Worm (Caenorhabditis elegans) whole organism, L2 larva: ENCODE measurements around the gene cpna-5.

Experiments
- C34F6.9 ChIP-seq: fragments of 150-350 bp; optimal IDR thresholded peaks from 2 replicates; lab custom pipeline; 2014; ENCODE audit warnings: missing biosample characterization, missing genetic modification characterization
- F13H6.1 ChIP-seq: sonication (generic microtip); optimal IDR thresholded peaks from 2 replicates; lab custom pipeline; 2016; ENCODE audit warnings: missing genetic modification characterization, missing compliant biosample characterization
- R02D3.7 ChIP-seq: fragments of 150-350 bp; optimal IDR thresholded peaks from 2 replicates; lab custom pipeline; 2014; ENCODE audit warnings: missing biosample characterization, missing genetic modification characterization
- alr-1 ChIP-seq: fragments of 150-350 bp; optimal IDR thresholded peaks from 2 replicates; lab custom pipeline; 2014; ENCODE audit warnings: missing biosample characterization, missing genetic modification characterization
- ceh-16 ChIP-seq: fragments of 150-350 bp; optimal IDR thresholded peaks from 2 replicates; lab custom pipeline; 2014; ENCODE audit warnings: missing biosample characterization, missing genetic modification characterization
- crh-2 ChIP-seq: sonication (generic microtip); optimal IDR thresholded peaks from 2 replicates; lab custom pipeline; 2017; ENCODE audit warnings: missing biosample characterization, missing genetic modification characterization
- elt-1 ChIP-seq: fragments of 150-350 bp; optimal IDR thresholded peaks from 2 replicates; lab custom pipeline; 2014; ENCODE audit warnings: missing biosample characterization, missing genetic modification characterization
- fos-1 ChIP-seq: fragments of 150-350 bp; optimal IDR thresholded peaks from 2 replicates; lab custom pipeline; 2014; ENCODE audit warnings: missing biosample characterization, missing genetic modification characterization
- lin-13 ChIP-seq: fragments of 150-350 bp; optimal IDR thresholded peaks from 2 replicates; lab custom pipeline; 2014; ENCODE audit warnings: missing biosample characterization, missing genetic modification reagents, missing genetic modification characterization
- lin-39 ChIP-seq: fragments of 150-350 bp; optimal IDR thresholded peaks from 2 replicates; lab custom pipeline; 2014; ENCODE audit warnings: missing biosample characterization, missing genetic modification reagents, missing genetic modification characterization
- lsy-2 ChIP-seq, 2 experiments: fragments of 150-350 bp in 1 of 2; sonication (generic microtip) in 1 of 2; optimal IDR thresholded peaks; 2 replicates each; lab custom pipeline; 2014 to 2017; ENCODE audit warnings: missing biosample characterization in 2 of 2, missing genetic modification characterization in 2 of 2
- mab-5 ChIP-seq: fragments of 150-350 bp; optimal IDR thresholded peaks from 2 replicates; lab custom pipeline; 2014; ENCODE audit warnings: missing biosample characterization, missing genetic modification characterization
- nhr-11 ChIP-seq: fragments of 150-350 bp; optimal IDR thresholded peaks from 2 replicates; lab custom pipeline; 2014; ENCODE audit warnings: missing biosample characterization, missing genetic modification characterization
- nhr-129 ChIP-seq: fragments of 150-350 bp; optimal IDR thresholded peaks from 2 replicates; lab custom pipeline; 2014; ENCODE audit warnings: missing biosample characterization, missing genetic modification characterization
- nhr-21 ChIP-seq: fragments of 150-350 bp; optimal IDR thresholded peaks from 2 replicates; lab custom pipeline; 2014; ENCODE audit warnings: missing biosample characterization, missing genetic modification characterization
- nhr-23 ChIP-seq: fragments of 150-350 bp; optimal IDR thresholded peaks from 2 replicates; lab custom pipeline; 2014; ENCODE audit warnings: missing biosample characterization, missing genetic modification reagents, missing genetic modification characterization
- nhr-237 ChIP-seq: fragments of 150-350 bp; optimal IDR thresholded peaks from 2 replicates; lab custom pipeline; 2014; ENCODE audit warnings: missing biosample characterization, missing genetic modification characterization
- nhr-25 ChIP-seq: fragments of 150-350 bp; sonication (generic microtip); optimal IDR thresholded peaks from 3 replicates; lab custom pipeline; 2014; ENCODE audit warnings: missing biosample characterization, missing genetic modification characterization
- nhr-6 ChIP-seq: fragments of 150-350 bp; optimal IDR thresholded peaks from 2 replicates; lab custom pipeline; 2014; ENCODE audit warnings: missing biosample characterization, missing genetic modification characterization
- nhr-77 ChIP-seq: fragments of 150-350 bp; optimal IDR thresholded peaks from 2 replicates; lab custom pipeline; 2014; ENCODE audit warnings: missing biosample characterization, missing genetic modification characterization
- peb-1 ChIP-seq: fragments of 150-350 bp; optimal IDR thresholded peaks from 2 replicates; lab custom pipeline; 2014; ENCODE audit warnings: missing biosample characterization, missing genetic modification characterization
- sem-4 ChIP-seq: fragments of 150-350 bp; optimal IDR thresholded peaks from 2 replicates; lab custom pipeline; 2014; ENCODE audit warnings: missing biosample characterization, missing genetic modification reagents, missing genetic modification characterization
- skn-1 ChIP-seq: sonication (generic microtip); optimal IDR thresholded peaks from 2 replicates; lab custom pipeline; 2017; ENCODE audit warnings: missing biosample characterization, missing genetic modification characterization
- unc-62 ChIP-seq: fragments of 150-350 bp; optimal IDR thresholded peaks from 2 replicates; lab custom pipeline; 2014; ENCODE audit warnings: missing biosample characterization, missing genetic modification reagents, missing genetic modification characterization
- zag-1 ChIP-seq: fragments of 150-350 bp; optimal IDR thresholded peaks from 2 replicates; lab custom pipeline; 2014; ENCODE audit warnings: missing biosample characterization, missing genetic modification characterization
- ztf-11 ChIP-seq: sonication (generic microtip); optimal IDR thresholded peaks from 2 replicates; lab custom pipeline; 2017; ENCODE audit warnings: missing biosample characterization, missing genetic modification characterization
- ztf-4 ChIP-seq: fragments of 150-350 bp; optimal IDR thresholded peaks from 2 replicates; lab custom pipeline; 2014; ENCODE audit warnings: missing biosample characterization, missing genetic modification characterization

Gene cpna-5

ce11 chrII:7693929-7694328, 24.5 kb downstream of the cpna-5 start, which contains the start of gene nhx-2:
Gene nhx-2, minus strand, starts transcription at chrII:7693957.
- peak; percentile 92 for TF ChIP-seq fos-1 (tag; lab: Kevin White, UChicago)
- no peak for TF ChIP-seq nhr-6 (tag; lab: Kevin White, UChicago)

DNA sequence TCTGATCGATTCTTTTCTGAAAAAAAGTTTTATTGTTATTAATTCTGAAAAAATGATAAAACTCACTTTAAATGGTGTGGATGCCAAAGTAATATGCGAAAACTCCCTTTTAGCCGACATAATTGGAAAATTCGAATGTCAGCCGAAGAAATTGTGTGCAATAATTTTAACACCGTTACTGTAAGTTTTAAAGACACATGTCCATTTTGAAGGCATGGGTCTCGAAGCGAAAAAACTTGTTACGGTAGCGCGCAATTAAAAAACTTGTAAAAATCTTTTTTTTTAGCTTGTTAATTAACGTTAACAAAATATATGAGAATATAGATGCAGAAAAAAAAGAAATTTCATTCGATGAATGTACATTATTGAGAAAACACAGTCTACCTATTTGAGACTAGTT, 28.0 kb downstream of the cpna-5 start, which contains the start of gene pid-1:
Gene pid-1 (minus strand): TSS at position 173 of the 400 bp plus-strand sequence.
- TF ChIP-seq R02D3.7 (tag; lab: Kevin White, UChicago) (no peak), ztf-4 (tag; lab: Kevin White, UChicago) (no peak), nhr-25 (tag; lab: Kevin White, UChicago) (no peak), alr-1 (no peak)

ce11 chrII:7684589-7684988, 33.8 kb downstream of the cpna-5 start, which contains the start of gene F18A1.1:
Gene F18A1.1, plus strand, starts transcription at chrII:7684889.
- TF ChIP-seq nhr-21 (tag; lab: Kevin White, UChicago) (peak; percentile 15), nhr-237 (tag; lab: Kevin White, UChicago) (no peak)

ce11 chrII:7682488-7682887, 35.9 kb downstream of the cpna-5 start:
- TF ChIP-seq zag-1 (tag; lab: Kevin White, UChicago) (no peak), ztf-4 (tag; lab: Kevin White, UChicago) (no peak), elt-1 (tag; lab: Kevin White, UChicago) (no peak), lsy-2 (tag; optimal IDR thresholded peaks at IDR 0.05; lab: Kevin White, UChicago) (no peak), alr-1 (no peak), fos-1 (tag; lab: Kevin White, UChicago) (no peak), nhr-11 (tag; lab: Kevin White, UChicago) (no peak), unc-62 (GFP tag; lab: Kevin White, UChicago) (no peak), mab-5 (tag; lab: Kevin White, UChicago) (no peak), sem-4 (tag; lab: Kevin White, UChicago) (no peak), peb-1 (tag; lab: Kevin White, UChicago) (no peak), nhr-25 (tag; lab: Kevin White, UChicago) (no peak), nhr-77 (tag; lab: Kevin White, UChicago) (no peak), skn-1 (tag; lab: Kevin White, UChicago) (no peak)
- TF ChIP-seq, all 48 proteins: peak for 0

- no peak for TF ChIP-seq nhr-23
- TF ChIP-seq F13H6.1, result no peak
- TF ChIP-seq crh-2 (tag; lab: Kevin White, UChicago), result no peak
- TF ChIP-seq nhr-6 (tag; lab: Kevin White, UChicago), result no peak
- no peak for TF ChIP-seq unc-62 (GFP tag; lab: Kevin White, UChicago)
- no peak for TF ChIP-seq nhr-77 (tag; lab: Kevin White, UChicago)
- no peak for TF ChIP-seq ceh-16
- TF ChIP-seq lin-13, result no peak
- no peak for TF ChIP-seq nhr-237 (tag; lab: Kevin White, UChicago)
- TF ChIP-seq lin-39 (tag; lab: Kevin White, UChicago), result no peak
- TF ChIP-seq C34F6.9 (tag; lab: Kevin White, UChicago), result no peak
- TF ChIP-seq, all 48 proteins: peak for 0
These were observed 36.5 kb downstream of the cpna-5 start, which contains the start of gene lin-26 for ce11 chrII:7681898-7682297. Gene lin-26, plus strand, starts transcription at chrII:7682198.

- TF ChIP-seq ztf-11 (tag; lab: Kevin White, UChicago), result no peak
- no peak for TF ChIP-seq ztf-4 (tag; lab: Kevin White, UChicago)
- TF ChIP-seq peb-1 (tag; lab: Kevin White, UChicago), result no peak
- peak; percentile 42 for TF ChIP-seq nhr-25 (tag; lab: Kevin White, UChicago)
- TF ChIP-seq lsy-2 (tag; optimal IDR thresholded peaks at IDR 0.05; lab: Kevin White, UChicago), result peak in 1 of 2 experiments; percentile 29
- TF ChIP-seq nhr-77 (tag; lab: Kevin White, UChicago), result no peak
These were observed 38.8 kb downstream of the cpna-5 start for ce11 chrII:7679499-7680012.

ce11 chrII:7678512-7678911, 39.9 kb downstream of the cpna-5 start:
- TF ChIP-seq fos-1 (tag; lab: Kevin White, UChicago), result no peak
- TF ChIP-seq nhr-129, result no peak
- no peak for TF ChIP-seq zag-1 (tag; lab: Kevin White, UChicago)
- no peak for TF ChIP-seq nhr-237 (tag; lab: Kevin White, UChicago)
- no peak for TF ChIP-seq ceh-16
